Fruit fly (Drosophila melanogaster): ENCODE results near the gene CG4119.

The CG4119 gene

dm6 chrX:5648437-5648959, 17.4 kb upstream of the CG4119 start, which contains the start of gene OtopLa (continued):
- peak; percentile 83 for TF ChIP-seq Rx (GFP tag; IDR thresholded peaks at IDR 0.05)
- peak; percentile 70 for TF ChIP-seq CG6654 (GFP tag; optimal IDR thresholded peaks at IDR 0.05)
- TF ChIP-seq CG4730 (GFP tag; IDR thresholded peaks at IDR 0.05): peak; percentile 72
- TF ChIP-seq NfI (GFP tag; optimal IDR thresholded peaks at IDR 0.05): peak; percentile 81
- TF ChIP-seq da (GFP tag; optimal IDR thresholded peaks at IDR 0.05): peak; percentile 43
- TF ChIP-seq CG8359 (GFP tag; optimal IDR thresholded peaks at IDR 0.05; ENCODE audit: borderline replicate concordance): peak; percentile 58
- peak; percentile 74 for TF ChIP-seq CG4707 (GFP tag; optimal IDR thresholded peaks at IDR 0.05)
- TF ChIP-seq Mes4 (GFP tag; optimal IDR thresholded peaks at IDR 0.05): peak; percentile 72
- peak; percentile 69 for TF ChIP-seq Oaz (GFP tag; IDR thresholded peaks at IDR 0.05)
- TF ChIP-seq nerfin-2 (GFP tag; IDR thresholded peaks at IDR 0.05; ENCODE audit: partially characterized antibody): no peak
- TF ChIP-seq CG10366 (GFP tag; IDR thresholded peaks at IDR 0.05): peak; percentile 87
- TF ChIP-seq CG32532 (GFP tag; IDR thresholded peaks at IDR 0.05): peak; percentile 84
- TF ChIP-seq CG30020 (tag; optimal IDR thresholded peaks at IDR 0.05): peak; percentile 8
- TF ChIP-seq salm (tag; optimal IDR thresholded peaks at IDR 0.05): peak; percentile 78
- TF ChIP-seq gce (GFP tag; IDR thresholded peaks at IDR 0.05): peak; percentile 64; the same call in 2 of the 3 replicates
- TF ChIP-seq CG18764 (GFP tag; optimal IDR thresholded peaks at IDR 0.05): peak; percentile 68
- peak; percentile 89 for TF ChIP-seq unpg (GFP tag; optimal IDR thresholded peaks at IDR 0.05)
- TF ChIP-seq CG7556 (GFP tag; optimal IDR thresholded peaks at IDR 0.05): peak; percentile 86
- TF ChIP-seq CG34376 (GFP tag; optimal IDR thresholded peaks at IDR 0.05): peak; percentile 42
- peak; percentile 77 for TF ChIP-seq grau (tag; optimal IDR thresholded peaks at IDR 0.05)
- TF ChIP-seq Vsx1 (GFP tag; optimal IDR thresholded peaks at IDR 0.05): peak; percentile 55
- peak; percentile 80 for TF ChIP-seq peb (GFP tag; IDR thresholded peaks at IDR 0.05)
- TF ChIP-seq Nf-YB (GFP tag; optimal IDR thresholded peaks at IDR 0.05): peak; percentile 56
- TF ChIP-seq GATAe (GFP tag; conservative IDR thresholded peaks at IDR 0.05): peak; percentile 41; the same call in 1 of the 2 replicates
- peak; percentile 79 for TF ChIP-seq CG11695 (GFP tag; IDR thresholded peaks at IDR 0.05)
- peak; percentile 80 for TF ChIP-seq CG3407 (GFP tag; optimal IDR thresholded peaks at IDR 0.05)
- peak; percentile 18 for TF ChIP-seq lbe (GFP tag; optimal IDR thresholded peaks at IDR 0.05)
- TF ChIP-seq CG16813 (GFP tag; IDR thresholded peaks at IDR 0.05; ENCODE audit: partially characterized antibody): no peak
- TF ChIP-seq zfh2 (GFP tag; optimal IDR thresholded peaks at IDR 0.05): peak; percentile 26
- peak; percentile 78 for TF ChIP-seq ERR (GFP tag; optimal IDR thresholded peaks at IDR 0.05)
- peak; percentile 84 for TF ChIP-seq CG10147 (GFP tag; optimal IDR thresholded peaks at IDR 0.05)
- TF ChIP-seq jigr1 (GFP tag; IDR thresholded peaks at IDR 0.05): 0 out of 3 replicates have a peak, but pooled peaks have one; percentile 45
- TF ChIP-seq CG12769 (tag; optimal IDR thresholded peaks at IDR 0.05): no peak
- peak; percentile 77 for TF ChIP-seq E2f1 (GFP tag; IDR thresholded peaks at IDR 0.05)
- no peak for TF ChIP-seq Sin3A (optimal IDR thresholded peaks at IDR 0.05)
- TF ChIP-seq Bgb (GFP tag; IDR thresholded peaks at IDR 0.05; ENCODE audit: partially characterized antibody): no peak
- TF ChIP-seq CG43689 (GFP tag; IDR thresholded peaks at IDR 0.05): peak; percentile 36; the same call in 1 of the 2 replicates
- peak; percentile 63 for TF ChIP-seq Atf3 (GFP tag; optimal IDR thresholded peaks at IDR 0.05)
- TF ChIP-seq Ravus (GFP tag; IDR thresholded peaks at IDR 0.05): peak; percentile 61
- TF ChIP-seq CG32767 (GFP tag; IDR thresholded peaks at IDR 0.05): peak; percentile 87
- peak; percentile 97 for TF ChIP-seq Ets65A (GFP tag)
- TF ChIP-seq Lpt (GFP tag; optimal IDR thresholded peaks at IDR 0.05): no peak
- TF ChIP-seq CG17361 (GFP tag; IDR thresholded peaks at IDR 0.05): peak; percentile 85
- TF ChIP-seq org-1 (GFP tag; optimal IDR thresholded peaks at IDR 0.05): peak; percentile 83
- no peak for TF ChIP-seq Hr78 (GFP tag; optimal IDR thresholded peaks at IDR 0.05)
- peak; percentile 58 for TF ChIP-seq sqz (GFP tag; optimal IDR thresholded peaks at IDR 0.05)
- TF ChIP-seq tx (GFP tag; optimal IDR thresholded peaks at IDR 0.05): peak; percentile 67
- peak; percentile 60 for TF ChIP-seq CHES-1-like (GFP tag; optimal IDR thresholded peaks at IDR 0.05)
- TF ChIP-seq pnt (GFP tag; optimal IDR thresholded peaks at IDR 0.05): peak; percentile 83
- TF ChIP-seq ssp (GFP tag; IDR thresholded peaks at IDR 0.05): peak; percentile 63
- TF ChIP-seq Taf1 (GFP tag; IDR thresholded peaks at IDR 0.05): peak; percentile 47; the same call in 1 of the 2 replicates

Data from whole organism, embryonic.